Worm (Caenorhabditis elegans) whole organism, L2 larva: ENCODE results near the gene sru-40.

Experiments
- C34F6.9 ChIP-seq: fragments of 150-350 bp; optimal IDR thresholded peaks from 2 replicates; lab custom pipeline; 2014; ENCODE audit warnings: missing biosample characterization, missing genetic modification characterization
- Y55F3AM.14 ChIP-seq: fragments of 200-800 bp; sonication (Bioruptor generic); optimal IDR thresholded peaks from 2 replicates; lab custom pipeline; 2018; ENCODE audit warnings: mild to moderate bottlenecking, missing genetic modification characterization, missing compliant biosample characterization
- alr-1 ChIP-seq: fragments of 150-350 bp; optimal IDR thresholded peaks from 2 replicates; lab custom pipeline; 2014; ENCODE audit warnings: missing biosample characterization, missing genetic modification characterization
- aly-2 ChIP-seq: fragments of 150-350 bp; optimal IDR thresholded peaks from 2 replicates; lab custom pipeline; 2014; ENCODE audit warnings: missing biosample characterization, missing genetic modification characterization
- blmp-1 ChIP-seq: sonication (generic microtip); optimal IDR thresholded peaks from 2 replicates; lab custom pipeline; 2017; ENCODE audit warnings: missing genetic modification characterization, mild to moderate bottlenecking, missing compliant biosample characterization, antibody characterized with exemption, moderate library complexity; ENCODE audit not compliant: insufficient read depth
- ceh-16 ChIP-seq: fragments of 150-350 bp; optimal IDR thresholded peaks from 2 replicates; lab custom pipeline; 2014; ENCODE audit warnings: missing biosample characterization, missing genetic modification characterization
- ceh-82 ChIP-seq: fragments of 150-350 bp; optimal IDR thresholded peaks from 2 replicates; lab custom pipeline; 2014; ENCODE audit warnings: missing biosample characterization, missing genetic modification characterization
- crh-2 ChIP-seq: sonication (generic microtip); optimal IDR thresholded peaks from 2 replicates; lab custom pipeline; 2017; ENCODE audit warnings: missing biosample characterization, missing genetic modification characterization
- egl-27 ChIP-seq: sonication (generic microtip); optimal IDR thresholded peaks from 3 replicates; lab custom pipeline; 2017; ENCODE audit warnings: missing biosample characterization, missing genetic modification reagents, missing genetic modification characterization
- elt-1 ChIP-seq: fragments of 150-350 bp; optimal IDR thresholded peaks from 2 replicates; lab custom pipeline; 2014; ENCODE audit warnings: missing biosample characterization, missing genetic modification characterization
- fos-1 ChIP-seq: fragments of 150-350 bp; optimal IDR thresholded peaks from 2 replicates; lab custom pipeline; 2014; ENCODE audit warnings: missing biosample characterization, missing genetic modification characterization
- lin-11 ChIP-seq: fragments of 150-350 bp; sonication (generic microtip); optimal IDR thresholded peaks from 2 replicates; lab custom pipeline; 2014; ENCODE audit warnings: missing biosample characterization, missing genetic modification characterization, inconsistent platforms, mixed read lengths
- lin-13 ChIP-seq: fragments of 150-350 bp; optimal IDR thresholded peaks from 2 replicates; lab custom pipeline; 2014; ENCODE audit warnings: missing biosample characterization, missing genetic modification reagents, missing genetic modification characterization
- lin-39 ChIP-seq: fragments of 150-350 bp; optimal IDR thresholded peaks from 2 replicates; lab custom pipeline; 2014; ENCODE audit warnings: missing biosample characterization, missing genetic modification reagents, missing genetic modification characterization
- mbf-1 ChIP-seq: sonication (generic microtip); optimal IDR thresholded peaks from 2 replicates; lab custom pipeline; 2017; ENCODE audit warnings: missing biosample characterization, missing genetic modification characterization
- mdl-1 ChIP-seq, 2 experiments: fragments of 150-350 bp in 1 of 2; sonication (generic microtip) in 1 of 2; optimal IDR thresholded peaks; 2 replicates each; lab custom pipeline; 2017; ENCODE audit warnings: missing biosample characterization in 2 of 2, missing genetic modification characterization in 2 of 2
- nhr-10 ChIP-seq: sonication (generic microtip); optimal IDR thresholded peaks from 2 replicates; lab custom pipeline; 2017; ENCODE audit warnings: missing biosample characterization, missing genetic modification characterization
- nhr-11 ChIP-seq: fragments of 150-350 bp; optimal IDR thresholded peaks from 2 replicates; lab custom pipeline; 2014; ENCODE audit warnings: missing biosample characterization, missing genetic modification characterization
- nhr-12 ChIP-seq: fragments of 150-350 bp; optimal IDR thresholded peaks from 2 replicates; lab custom pipeline; 2014; ENCODE audit warnings: missing biosample characterization, missing genetic modification characterization
- nhr-129 ChIP-seq: fragments of 150-350 bp; optimal IDR thresholded peaks from 2 replicates; lab custom pipeline; 2014; ENCODE audit warnings: missing biosample characterization, missing genetic modification characterization
- nhr-21 ChIP-seq: fragments of 150-350 bp; optimal IDR thresholded peaks from 2 replicates; lab custom pipeline; 2014; ENCODE audit warnings: missing biosample characterization, missing genetic modification characterization
- nhr-23 ChIP-seq: fragments of 150-350 bp; optimal IDR thresholded peaks from 2 replicates; lab custom pipeline; 2014; ENCODE audit warnings: missing biosample characterization, missing genetic modification reagents, missing genetic modification characterization
- nhr-6 ChIP-seq: fragments of 150-350 bp; optimal IDR thresholded peaks from 2 replicates; lab custom pipeline; 2014; ENCODE audit warnings: missing biosample characterization, missing genetic modification characterization
- nhr-77 ChIP-seq: fragments of 150-350 bp; optimal IDR thresholded peaks from 2 replicates; lab custom pipeline; 2014; ENCODE audit warnings: missing biosample characterization, missing genetic modification characterization
- sem-4 ChIP-seq: fragments of 150-350 bp; optimal IDR thresholded peaks from 2 replicates; lab custom pipeline; 2014; ENCODE audit warnings: missing biosample characterization, missing genetic modification reagents, missing genetic modification characterization
- skn-1 ChIP-seq: sonication (generic microtip); optimal IDR thresholded peaks from 2 replicates; lab custom pipeline; 2017; ENCODE audit warnings: missing biosample characterization, missing genetic modification characterization
- sma-3 ChIP-seq: sonication (generic microtip); optimal IDR thresholded peaks from 2 replicates; lab custom pipeline; 2016; ENCODE audit warnings: missing genetic modification reagents, missing genetic modification characterization, missing compliant biosample characterization
- sma-9 ChIP-seq, 2 experiments: fragments of 150-350 bp in 1 of 2; sonication (generic microtip) in 1 of 2; optimal IDR thresholded peaks; 2 replicates each; lab custom pipeline; 2014 to 2016; ENCODE audit warnings: missing genetic modification characterization in 2 of 2, mild to moderate bottlenecking in 1 of 2, missing biosample characterization in 1 of 2, missing compliant biosample characterization in 1 of 2, missing genetic modification reagents in 1 of 2, moderate library complexity in 1 of 2
- snpc-4 ChIP-seq: fragments of 150-350 bp; optimal IDR thresholded peaks from 2 replicates; lab custom pipeline; 2014; ENCODE audit warnings: missing biosample characterization, missing genetic modification characterization
- unc-39 ChIP-seq: fragments of 150-350 bp; optimal IDR thresholded peaks from 2 replicates; lab custom pipeline; 2014; ENCODE audit warnings: missing biosample characterization, missing genetic modification characterization
- zag-1 ChIP-seq: fragments of 150-350 bp; optimal IDR thresholded peaks from 2 replicates; lab custom pipeline; 2014; ENCODE audit warnings: missing biosample characterization, missing genetic modification characterization
- ztf-1 ChIP-seq: fragments of 200-800 bp; sonication (Bioruptor generic); conservative IDR thresholded peaks from 2 replicates; pipeline ENCODE4 v1.3.6; 2022; ENCODE audit warnings: missing genetic modification characterization, missing compliant biosample characterization
- ztf-11 ChIP-seq: sonication (generic microtip); optimal IDR thresholded peaks from 2 replicates; lab custom pipeline; 2017; ENCODE audit warnings: missing biosample characterization, missing genetic modification characterization

Gene sru-40

ce11 chrV:9833900-9834299 is at the start of gene sru-40:
sru-40 (minus strand) TSS chrV:9834000.
- TF ChIP-seq egl-27 (no peak), ztf-1 (GFP tag; lab: Robert Waterston, UW) (no peak), unc-39 (tag; lab: Kevin White, UChicago) (no peak), snpc-4 (tag; lab: Kevin White, UChicago) (no peak), fos-1 (no peak), mbf-1 (tag; lab: Kevin White, UChicago) (no peak), zag-1 (tag; lab: Kevin White, UChicago) (no peak), nhr-10 (tag; lab: Kevin White, UChicago) (no peak), nhr-129 (tag; lab: Kevin White, UChicago) (no peak), lin-13 (GFP tag; lab: Kevin White, UChicago) (no peak)

- TF ChIP-seq ceh-82 (tag; lab: Kevin White, UChicago), result no peak
- TF ChIP-seq mdl-1 (tag; optimal IDR thresholded peaks at IDR 0.05; lab: Kevin White, UChicago), result no peak
- no peak for TF ChIP-seq ztf-1 (GFP tag; lab: Robert Waterston, UW)
- no peak for TF ChIP-seq nhr-12 (tag; lab: Kevin White, UChicago)
- TF ChIP-seq unc-39 (tag; lab: Kevin White, UChicago), result no peak
- TF ChIP-seq nhr-77, result no peak
- TF ChIP-seq, all 48 proteins: peak for 0
These were observed 46.1 kb upstream of the sru-40 start, which contains the start of gene sdz-31 for ce11 chrV:9879867-9880266. sdz-31 (plus strand) TSS chrV:9880167.

DNA sequence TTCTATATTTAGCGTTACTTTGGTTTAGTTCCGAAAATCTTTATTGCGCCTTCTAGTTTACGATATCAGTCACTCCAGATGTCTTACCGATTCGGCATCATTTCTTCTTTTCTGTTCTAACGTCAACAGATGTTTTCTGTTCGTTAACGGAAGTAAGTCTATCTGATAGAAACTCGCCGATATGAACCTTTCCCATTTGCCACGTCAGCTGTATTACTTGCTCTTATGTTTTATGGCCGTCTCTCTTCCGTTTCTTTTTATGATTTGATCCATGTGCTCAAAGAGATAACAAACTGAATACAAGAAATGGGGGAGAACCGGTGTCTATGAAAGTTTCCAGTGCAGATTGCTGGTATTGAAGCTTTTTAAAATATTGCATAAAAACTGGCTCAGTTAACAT is 45.6 kb upstream of the sru-40 start, which contains the start of gene srab-26:
srab-26 (minus strand) TSS at position 101 of the 400 bp plus-strand sequence.
- TF ChIP-seq Y55F3AM.14 (GFP tag; lab: Kevin White, UChicago) (no peak), ceh-16 (tag; lab: Kevin White, UChicago) (no peak), nhr-23 (tag; lab: Kevin White, UChicago) (no peak), mbf-1 (tag; lab: Kevin White, UChicago) (no peak), nhr-11 (no peak), lin-39 (tag; lab: Kevin White, UChicago) (no peak), sem-4 (tag; lab: Kevin White, UChicago) (no peak), mdl-1 (tag; optimal IDR thresholded peaks at IDR 0.05; lab: Kevin White, UChicago) (no peak), egl-27 (no peak), lin-11 (tag; lab: Kevin White, UChicago) (no peak), blmp-1 (tag; lab: Kevin White, UChicago) (no peak), aly-2 (no peak), C34F6.9 (tag; lab: Kevin White, UChicago) (no peak), nhr-129 (tag; lab: Kevin White, UChicago) (no peak), unc-39 (tag; lab: Kevin White, UChicago) (no peak), crh-2 (tag; lab: Kevin White, UChicago) (no peak)

DNA sequence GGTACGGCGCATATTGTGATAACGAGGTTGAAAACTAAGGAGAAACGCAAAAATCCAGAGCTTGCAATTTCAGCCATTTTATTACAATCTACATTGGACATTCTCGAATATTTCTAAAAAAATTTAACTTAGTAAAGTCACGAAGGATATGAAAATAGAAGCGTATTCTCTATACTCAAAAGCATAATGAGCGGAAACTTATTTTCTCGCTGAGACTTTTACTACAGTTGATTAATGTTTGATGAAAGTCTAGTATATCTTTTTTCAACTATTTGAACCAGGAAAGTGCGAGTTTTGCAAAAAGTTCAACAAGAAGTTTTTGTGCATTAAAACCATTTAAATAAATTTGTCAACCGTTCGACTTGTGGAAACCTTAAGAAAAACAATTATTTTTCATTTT is 37.5 kb upstream of the sru-40 start, which contains the start of gene srab-18:
srab-18 (minus strand) TSS at position 101 of the 400 bp plus-strand sequence.
- TF ChIP-seq sma-9 (GFP tag; optimal IDR thresholded peaks at IDR 0.05; lab: Kevin White, UChicago), result no peak
- no peak for TF ChIP-seq sma-9 (tag; optimal IDR thresholded peaks at IDR 0.05; lab: Kevin White, UChicago)
- TF ChIP-seq nhr-77, result no peak
- no peak for TF ChIP-seq lin-11 (tag; lab: Kevin White, UChicago)
- TF ChIP-seq nhr-23 (tag; lab: Kevin White, UChicago), result no peak
- TF ChIP-seq mdl-1 (tag; optimal IDR thresholded peaks at IDR 0.05; lab: Kevin White, UChicago), result no peak
- no peak for TF ChIP-seq skn-1 (tag; lab: Kevin White, UChicago)
- TF ChIP-seq sma-3 (GFP tag; lab: Kevin White, UChicago), result no peak
- no peak for TF ChIP-seq ceh-82 (tag; lab: Kevin White, UChicago)
- no peak for TF ChIP-seq ztf-11
- TF ChIP-seq nhr-6 (tag; lab: Kevin White, UChicago), result no peak
- TF ChIP-seq alr-1, result no peak
- no peak for TF ChIP-seq elt-1 (tag; lab: Kevin White, UChicago)

DNA sequence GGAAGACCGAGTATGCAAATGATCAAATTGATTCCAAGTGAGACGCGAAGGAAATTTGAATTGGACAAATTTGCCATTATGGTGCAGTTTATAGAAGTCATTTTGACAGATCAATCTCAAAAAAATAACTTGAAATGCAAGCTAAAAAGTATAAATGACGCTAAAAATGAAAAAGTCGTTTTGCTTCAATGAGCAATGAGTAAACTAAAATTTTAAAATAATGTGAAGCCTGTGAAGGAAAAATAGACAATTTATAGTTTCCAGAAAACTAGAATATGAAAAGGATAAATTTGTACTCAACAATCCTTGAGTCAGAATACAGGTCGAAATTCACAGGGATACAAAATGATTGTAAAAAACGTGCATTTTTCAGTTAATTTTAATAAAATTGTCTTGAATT is 34.5 kb upstream of the sru-40 start, which contains the start of gene srab-17:
srab-17 (minus strand) TSS at position 101 of the 400 bp plus-strand sequence.
- TF ChIP-seq nhr-21 (no peak), elt-1 (tag; lab: Kevin White, UChicago) (no peak)
- TF ChIP-seq, all 48 proteins: peak for 0
